Worm (Caenorhabditis elegans) whole organism, early embryonic: ENCODE results near the gene nhr-264.
"Not testable (repeated sequence)": the region's sequence is repeated elsewhere in the genome, so short reads cannot be mapped to it uniquely, and the experiment has no call there.

ENCODE experiments used
- ama-1 ChIP-seq: fragments of 150-350 bp; optimal IDR thresholded peaks from 2 replicates; lab custom pipeline; 2014
- ceh-13 ChIP-seq: fragments of 200-800 bp; sonication (Bioruptor generic); optimal IDR thresholded peaks from 2 replicates; lab custom pipeline; 2018; ENCODE audit warnings: mild to moderate bottlenecking, missing genetic modification characterization, missing compliant biosample characterization

DNA sequence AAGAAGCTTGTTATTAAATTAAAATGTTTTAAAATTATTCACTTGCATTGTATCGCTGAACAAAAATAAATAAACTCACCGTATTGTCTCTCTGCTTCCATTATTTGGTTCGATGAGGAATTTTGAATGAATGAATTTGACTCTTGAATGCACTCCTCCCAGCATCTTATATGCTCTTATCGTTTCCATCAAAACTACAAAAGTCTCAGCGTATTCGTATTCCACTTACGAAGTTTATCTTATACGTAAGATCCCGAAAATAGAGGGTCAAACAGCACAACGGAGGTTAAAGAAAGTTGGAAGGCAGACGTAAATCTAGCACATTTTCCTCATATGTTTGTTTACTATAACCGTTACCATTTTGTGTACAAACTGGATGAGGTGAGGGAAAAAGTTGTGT lies 7.4 kb downstream of the nhr-264 start, which contains the start of gene nhr-267:
- TF ChIP-seq ceh-13 (GFP tag; lab: Kevin White, UChicago); ama-1 (lab: Kevin White, UChicago): not testable (repeated sequence)
